Worm (Caenorhabditis elegans): ENCODE data around the gene srx-86.

The srx-86 gene

ce11 chrV:11521448-11521847 lies 41.3 kb upstream of the srx-86 start, which contains the start of gene pafo-1 (continued):
- TF ChIP-seq snpc-4 (GFP tag; optimal IDR thresholded peaks at IDR 0.05) (peak; percentile 41), snpc-4 (tag; optimal IDR thresholded peaks at IDR 0.05) (peak; percentile 40 to 85 (median 67)), Y56A3A.18 (GFP tag; IDR thresholded peaks at IDR 0.05) (peak; percentile 82; the same call in 1 of the 2 replicates), egl-18 (GFP tag; IDR thresholded peaks at IDR 0.05) (no peak), hmg-1.2 (GFP tag; IDR thresholded peaks at IDR 0.05) (peak; percentile 64), sptf-2 (GFP tag; optimal IDR thresholded peaks at IDR 0.05) (no peak), gei-17 (GFP tag; optimal IDR thresholded peaks at IDR 0.05) (no peak), cebp-2 (GFP tag; IDR thresholded peaks at IDR 0.05) (no peak), ceh-27 (GFP tag; optimal IDR thresholded peaks at IDR 0.05) (peak; percentile 71), hsf-1 (GFP tag; IDR thresholded peaks at IDR 0.05) (no peak), ztf-18 (tag; optimal IDR thresholded peaks at IDR 0.05) (peak; percentile 99), mcd-1 (GFP tag; IDR thresholded peaks at IDR 0.05) (peak; percentile 91), tlf-1 (GFP tag; optimal IDR thresholded peaks at IDR 0.05) (peak; percentile 76), mes-4 (tag; optimal IDR thresholded peaks at IDR 0.05) (no peak), lin-40 (tag; optimal IDR thresholded peaks at IDR 0.05) (peak; percentile 87), pha-4 (tag; optimal IDR thresholded peaks at IDR 0.05) (peak; percentile 16), madf-10 (tag; optimal IDR thresholded peaks at IDR 0.05) (no peak), ekl-4 (GFP tag; IDR thresholded peaks at IDR 0.05) (peak; percentile 78), ama-1 (optimal IDR thresholded peaks at IDR 0.05) (no peak), ama-1 (GFP tag; optimal IDR thresholded peaks at IDR 0.05) (no peak), mel-28 (tag; optimal IDR thresholded peaks at IDR 0.05; ENCODE audit: borderline replicate concordance) (no peak), die-1 (tag; optimal IDR thresholded peaks at IDR 0.05) (no peak), K12H6.12 (tag; optimal IDR thresholded peaks at IDR 0.05) (peak; percentile 42), C06A6.2 (GFP tag; conservative IDR thresholded peaks at IDR 0.05) (peak; percentile 78), cebp-1 (GFP tag; IDR thresholded peaks at IDR 0.05) (no peak), cebp-1 (tag; optimal IDR thresholded peaks at IDR 0.05) (no peak), snpc-1.1 (tag; optimal IDR thresholded peaks at IDR 0.05; ENCODE audit: insufficient read depth) (peak; percentile 47), Y95B8A.8 (GFP tag; IDR thresholded peaks at IDR 0.05) (peak; percentile 82), madf-8 (GFP tag; conservative IDR thresholded peaks at IDR 0.05) (peak; percentile 61), unc-62 (GFP tag; optimal IDR thresholded peaks at IDR 0.05) (no peak), aptf-3 (GFP tag; IDR thresholded peaks at IDR 0.05) (no peak), madf-3 (GFP tag; IDR thresholded peaks at IDR 0.05) (peak; percentile 76; the same call in 1 of the 2 replicates), attf-6 (GFP tag; IDR thresholded peaks at IDR 0.05) (peak; percentile 54; the same call in 1 of the 2 replicates)

ce11 chrV:11525338-11525737 lies 37.4 kb upstream of the srx-86 start:
- TF ChIP-seq efl-1 (GFP tag; optimal IDR thresholded peaks at IDR 0.05) (no peak), atf-7 (tag; optimal IDR thresholded peaks at IDR 0.05) (no peak), zfh-2 (GFP tag; conservative IDR thresholded peaks at IDR 0.05) (peak; percentile 69)

ce11 chrV:11526927-11527491 lies 35.7 kb upstream of the srx-86 start:
- no peak for TF ChIP-seq pha-4 (tag; optimal IDR thresholded peaks at IDR 0.05)
- TF ChIP-seq snpc-3.4 (tag; optimal IDR thresholded peaks at IDR 0.05), result no peak
- no peak for TF ChIP-seq ceh-91 (GFP tag; IDR thresholded peaks at IDR 0.05)
- TF ChIP-seq rcor-1 (GFP tag; IDR thresholded peaks at IDR 0.05), result no peak
- TF ChIP-seq nfya-1 (tag; optimal IDR thresholded peaks at IDR 0.05; ENCODE audit: borderline replicate concordance, insufficient read depth), result no peak
- no peak for TF ChIP-seq ccch-3 (GFP tag; optimal IDR thresholded peaks at IDR 0.05)
